Worm (Caenorhabditis elegans): ENCODE data around the gene perm-5.

- no peak for TF ChIP-seq dao-5 (tag; optimal IDR thresholded peaks at IDR 0.05)
- TF ChIP-seq W03F9.2 (tag; optimal IDR thresholded peaks at IDR 0.05) = no peak
These were observed 22.0 kb upstream of the perm-5 start, which contains the start of gene H35B03.1 for ce11 chrIV:5725300-5725699.
